Worm (Caenorhabditis elegans) whole organism, mixed stage, embryonic: ENCODE measurements around the gene rpn-7.

Experiments used
- bed-3 ChIP-seq: fragments of 200-800 bp; sonication (Bioruptor generic); optimal IDR thresholded peaks from 3 replicates; lab custom pipeline; 2018; ENCODE audit warnings: mild to moderate bottlenecking, missing genetic modification characterization, moderate library complexity, missing compliant biosample characterization
- blmp-1 ChIP-seq: fragments of 150-350 bp; optimal IDR thresholded peaks from 2 replicates; lab custom pipeline; 2014; ENCODE audit warnings: missing biosample characterization, missing genetic modification characterization
- ceh-39 ChIP-seq: fragments of 150-350 bp; optimal IDR thresholded peaks from 2 replicates; lab custom pipeline; 2014; ENCODE audit warnings: missing biosample characterization, missing genetic modification characterization
- ceh-43 ChIP-seq: fragments of 200-800 bp; sonication (Bioruptor generic); optimal IDR thresholded peaks from 2 replicates; lab custom pipeline; 2018; ENCODE audit warnings: mild to moderate bottlenecking, missing genetic modification characterization, moderate library complexity, missing compliant biosample characterization
- ceh-83 ChIP-seq: fragments of 200-800 bp; sonication (Bioruptor generic); optimal IDR thresholded peaks from 2 replicates; lab custom pipeline; 2018; ENCODE audit warnings: mild to moderate bottlenecking, missing genetic modification characterization, missing compliant biosample characterization
- ces-1 ChIP-seq: fragments of 150-350 bp; optimal IDR thresholded peaks from 2 replicates; lab custom pipeline; 2014; ENCODE audit warnings: missing biosample characterization, missing genetic modification reagents, missing genetic modification characterization
- cnd-1 ChIP-seq: fragments of 200-800 bp; sonication (Bioruptor generic); optimal IDR thresholded peaks from 2 replicates; lab custom pipeline; 2018; ENCODE audit warnings: mild to moderate bottlenecking, missing genetic modification characterization, missing compliant biosample characterization
- drap-1 ChIP-seq: fragments of 200-800 bp; sonication (Bioruptor generic); optimal IDR thresholded peaks from 3 replicates; lab custom pipeline; 2018; ENCODE audit warnings: mild to moderate bottlenecking, missing genetic modification characterization, missing compliant biosample characterization
- elt-1 ChIP-seq: sonication (generic microtip); optimal IDR thresholded peaks from 2 replicates; lab custom pipeline; 2017; ENCODE audit warnings: missing genetic modification characterization, mild to moderate bottlenecking, missing compliant biosample characterization, antibody characterized with exemption, moderate library complexity, borderline replicate concordance; ENCODE audit not compliant: insufficient read depth
- elt-3 ChIP-seq: fragments of 150-350 bp; optimal IDR thresholded peaks from 2 replicates; lab custom pipeline; 2014; ENCODE audit warnings: missing biosample characterization, missing genetic modification characterization
- flh-1 ChIP-seq: fragments of 200-800 bp; sonication (Bioruptor generic); optimal IDR thresholded peaks from 2 replicates; lab custom pipeline; 2018; ENCODE audit warnings: mild to moderate bottlenecking, missing genetic modification characterization, moderate library complexity, missing compliant biosample characterization
- hlh-1 ChIP-seq: fragments of 150-350 bp; optimal IDR thresholded peaks from 2 replicates; lab custom pipeline; 2014; ENCODE audit warnings: missing biosample characterization, missing genetic modification reagents, missing genetic modification characterization
- lin-13 ChIP-seq: fragments of 150-350 bp; optimal IDR thresholded peaks from 2 replicates; lab custom pipeline; 2014; ENCODE audit warnings: missing biosample characterization, missing genetic modification characterization
- lin-32 ChIP-seq: fragments of 200-800 bp; sonication (Bioruptor generic); optimal IDR thresholded peaks from 2 replicates; lab custom pipeline; 2018; ENCODE audit warnings: mild to moderate bottlenecking, missing genetic modification characterization, missing compliant biosample characterization
- lsy-2 ChIP-seq: fragments of 150-350 bp; optimal IDR thresholded peaks from 2 replicates; lab custom pipeline; 2014; ENCODE audit warnings: missing biosample characterization, missing genetic modification characterization
- nhr-12 ChIP-seq: fragments of 150-350 bp; optimal IDR thresholded peaks from 2 replicates; lab custom pipeline; 2014; ENCODE audit warnings: missing biosample characterization, missing genetic modification characterization
- nhr-237 ChIP-seq: fragments of 150-350 bp; optimal IDR thresholded peaks from 2 replicates; lab custom pipeline; 2014; ENCODE audit warnings: missing biosample characterization, missing genetic modification characterization
- nhr-28 ChIP-seq: fragments of 150-350 bp; optimal IDR thresholded peaks from 2 replicates; lab custom pipeline; 2014; ENCODE audit warnings: missing biosample characterization, missing genetic modification characterization
- pha-4 ChIP-seq: fragments of 150-350 bp; optimal IDR thresholded peaks from 2 replicates; lab custom pipeline; 2018; ENCODE audit warnings: missing biosample characterization, missing genetic modification reagents, missing genetic modification characterization
- sem-2 ChIP-seq: fragments of 200-800 bp; sonication (Bioruptor generic); optimal IDR thresholded peaks from 2 replicates; lab custom pipeline; 2018; ENCODE audit warnings: mild to moderate bottlenecking, missing genetic modification characterization, missing compliant biosample characterization
- sptf-1 ChIP-seq: sonication (generic microtip); optimal IDR thresholded peaks from 2 replicates; lab custom pipeline; 2017; ENCODE audit warnings: mild to moderate bottlenecking, missing genetic modification characterization, moderate library complexity, missing compliant biosample characterization
- tbx-8 ChIP-seq: fragments of 200-800 bp; sonication (Bioruptor generic); optimal IDR thresholded peaks from 2 replicates; lab custom pipeline; 2018; ENCODE audit warnings: mild to moderate bottlenecking, missing genetic modification characterization, moderate library complexity, missing compliant biosample characterization
- unc-120 ChIP-seq: sonication (generic microtip); optimal IDR thresholded peaks from 2 replicates; lab custom pipeline; 2017; ENCODE audit warnings: missing genetic modification characterization, missing compliant biosample characterization; ENCODE audit not compliant: poor library complexity, severe bottlenecking
- unc-39 ChIP-seq: fragments of 150-350 bp; optimal IDR thresholded peaks from 2 replicates; lab custom pipeline; 2014; ENCODE audit warnings: missing biosample characterization, missing genetic modification characterization
- unc-62 ChIP-seq: fragments of 150-350 bp; optimal IDR thresholded peaks from 2 replicates; lab custom pipeline; 2014; ENCODE audit warnings: missing biosample characterization, missing genetic modification reagents, missing genetic modification characterization
- zip-8 ChIP-seq: fragments of 150-350 bp; optimal IDR thresholded peaks from 2 replicates; lab custom pipeline; 2014; ENCODE audit warnings: missing biosample characterization, missing genetic modification characterization
- ztf-11 ChIP-seq: fragments of 150-350 bp; optimal IDR thresholded peaks from 2 replicates; lab custom pipeline; 2014; ENCODE audit warnings: missing biosample characterization, missing genetic modification characterization

rpn-7 gene

ce11 chrIV:9366411-9366810 is 50.0 kb downstream of the rpn-7 start, which contains the start of gene pezo-1:
pezo-1 (minus strand) TSS chrIV:9366511.
- TF ChIP-seq drap-1 (GFP tag; lab: Kevin White, UChicago) (no peak), lsy-2 (peak; percentile 71)

DNA sequence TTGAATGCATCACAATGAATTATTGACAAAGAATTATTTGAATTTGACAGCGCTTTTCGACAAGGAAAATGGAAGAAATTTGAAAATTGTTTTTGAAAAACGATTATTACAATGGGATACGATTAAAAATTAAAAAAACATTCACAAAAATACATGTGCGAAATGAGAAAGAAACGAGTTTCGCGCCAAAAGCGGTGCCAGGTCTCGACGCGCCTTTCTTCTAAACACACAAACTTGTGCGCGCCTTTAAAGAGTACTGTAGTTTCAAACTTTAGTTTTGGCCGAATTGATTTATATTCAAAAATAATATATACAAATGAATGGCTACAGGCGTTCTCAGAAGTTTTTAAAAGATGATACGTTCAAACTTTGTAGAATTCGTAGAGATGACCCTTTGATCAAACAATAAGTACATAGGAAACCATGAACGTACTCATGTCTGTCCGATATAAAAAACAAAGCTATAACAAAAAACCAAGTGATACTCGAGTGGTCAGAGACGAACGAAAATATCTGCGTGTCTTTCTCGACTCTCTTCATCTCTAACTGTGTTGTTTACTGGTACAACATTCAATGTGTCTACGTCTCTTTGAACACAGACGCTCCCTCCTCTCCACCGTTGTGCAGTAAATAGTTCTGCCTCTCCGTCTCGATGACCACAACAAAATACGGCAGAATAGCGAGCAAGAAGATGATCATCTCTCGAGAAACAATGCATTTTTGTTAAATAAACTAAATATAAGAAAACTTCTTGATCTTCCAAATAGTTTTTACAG is 51.6 kb downstream of the rpn-7 start:
- TF ChIP-seq elt-1, result no peak
- TF ChIP-seq lin-32, result no peak
- peak; percentile 29 for TF ChIP-seq hlh-1 (tag; lab: Kevin White, UChicago)
- TF ChIP-seq ces-1 (GFP tag; lab: Kevin White, UChicago), result peak; percentile 2
- TF ChIP-seq ceh-43 (GFP tag; lab: Kevin White, UChicago), result no peak
- no peak for TF ChIP-seq lin-13 (tag; lab: Kevin White, UChicago)
- no peak for TF ChIP-seq sem-2 (GFP tag; lab: Kevin White, UChicago)
- TF ChIP-seq ceh-83, result no peak
- no peak for TF ChIP-seq elt-3
- TF ChIP-seq pha-4 (tag; lab: Kevin White, UChicago), result peak; percentile 55
- no peak for TF ChIP-seq nhr-28 (tag; lab: Kevin White, UChicago)
- TF ChIP-seq ztf-11 (tag; lab: Kevin White, UChicago), result no peak
- no peak for TF ChIP-seq unc-39 (tag; lab: Kevin White, UChicago)
- TF ChIP-seq blmp-1, result no peak
- no peak for TF ChIP-seq bed-3 (GFP tag; lab: Kevin White, UChicago)
- no peak for TF ChIP-seq sptf-1 (tag; lab: Kevin White, UChicago)
- TF ChIP-seq zip-8, result no peak
- no peak for TF ChIP-seq flh-1 (GFP tag; lab: Kevin White, UChicago)
- no peak for TF ChIP-seq unc-62 (GFP tag; lab: Kevin White, UChicago)
- TF ChIP-seq tbx-8, result no peak
- TF ChIP-seq unc-120 (tag; lab: Kevin White, UChicago), result no peak
- no peak for TF ChIP-seq nhr-12 (tag; lab: Kevin White, UChicago)
- TF ChIP-seq nhr-237 (tag; lab: Kevin White, UChicago), result no peak
- no peak for TF ChIP-seq drap-1 (GFP tag; lab: Kevin White, UChicago)
- no peak for TF ChIP-seq ceh-39 (tag; lab: Kevin White, UChicago)
- no peak for TF ChIP-seq cnd-1
- TF ChIP-seq lsy-2, result no peak
